Fruit fly (Drosophila melanogaster) whole organism, embryonic: ENCODE results near the gene CG15155.

ENCODE experiments used
- Antp ChIP-seq: fragments of 200-800 bp; sonication (Bioruptor generic); optimal IDR thresholded peaks from 3 replicates; lab custom pipeline; 2016; ENCODE audit warnings: missing biosample characterization, missing genetic modification characterization
- CG11085 ChIP-seq: fragments of 200-800 bp; sonication (Bioruptor generic); IDR thresholded peaks from 2 replicates; pipeline ENCODE4 v1.3.6; 2022; ENCODE audit warnings: missing biosample characterization, missing genetic modification characterization
- CG14667 ChIP-seq: fragments of 200-800 bp; sonication (Bioruptor generic); IDR thresholded peaks from 2 replicates; pipeline ENCODE4 v1.3.6; 2022; ENCODE audit warnings: missing biosample characterization, missing genetic modification characterization
- CG15696 ChIP-seq: fragments of 200-800 bp; sonication (Bioruptor generic); optimal IDR thresholded peaks from 2 replicates; lab custom pipeline; 2019; ENCODE audit warnings: missing biosample characterization, mild to moderate bottlenecking, missing genetic modification characterization, moderate library complexity
- CG1602 ChIP-seq: fragments of 200-800 bp; sonication (Bioruptor generic); optimal IDR thresholded peaks from 3 replicates; lab custom pipeline; 2016; ENCODE audit warnings: missing biosample characterization, missing genetic modification characterization
- CG16779 ChIP-seq: fragments of 200-800 bp; sonication (Bioruptor generic); IDR thresholded peaks from 2 replicates; pipeline ENCODE4 v1.3.6; 2022; ENCODE audit warnings: missing biosample characterization, missing genetic modification characterization
- CG2712 ChIP-seq: fragments of 200-800 bp; optimal IDR thresholded peaks from 3 replicates; lab custom pipeline; 2019; ENCODE audit warnings: missing biosample characterization, mild to moderate bottlenecking, missing genetic modification characterization, moderate library complexity
- CG2875 ChIP-seq: fragments of 200-800 bp; sonication (Bioruptor generic); optimal IDR thresholded peaks from 2 replicates; lab custom pipeline; 2017; ENCODE audit warnings: missing biosample characterization, mild to moderate bottlenecking, missing genetic modification characterization, missing genetic modification reagents
- CG34422 ChIP-seq: fragments of 200-800 bp; sonication (Bioruptor generic); IDR thresholded peaks from 3 replicates; pipeline ENCODE4 v1.3.6; 2022; ENCODE audit warnings: missing biosample characterization, missing genetic modification characterization
- CG3838 ChIP-seq: fragments of 200-800 bp; sonication (Bioruptor generic); optimal IDR thresholded peaks from 3 replicates; lab custom pipeline; 2016; ENCODE audit warnings: missing biosample characterization, missing genetic modification characterization
- CG4730 ChIP-seq: fragments of 200-800 bp; sonication (Bioruptor generic); IDR thresholded peaks from 2 replicates; pipeline ENCODE4 v1.3.6; 2022; ENCODE audit warnings: missing biosample characterization, missing genetic modification characterization
- CG7745 ChIP-seq: fragments of 200-800 bp; sonication (Bioruptor generic); optimal IDR thresholded peaks from 2 replicates; lab custom pipeline; 2018; ENCODE audit warnings: missing biosample characterization, mild to moderate bottlenecking, missing genetic modification characterization, moderate library complexity
- CG9437 ChIP-seq: fragments of 200-800 bp; sonication (Bioruptor generic); optimal IDR thresholded peaks from 2 replicates; lab custom pipeline; 2018; ENCODE audit warnings: missing biosample characterization, mild to moderate bottlenecking, missing genetic modification characterization
- CG9727 ChIP-seq: fragments of 200-800 bp; sonication (Bioruptor generic); optimal IDR thresholded peaks from 3 replicates; lab custom pipeline; 2017; ENCODE audit warnings: missing biosample characterization, mild to moderate bottlenecking, missing genetic modification characterization
- CG9876 ChIP-seq: fragments of 200-800 bp; sonication (Bioruptor generic); optimal IDR thresholded peaks from 2 replicates; lab custom pipeline; 2016; ENCODE audit warnings: missing biosample characterization, missing genetic modification characterization
- CTCF ChIP-seq: fragments of 200-800 bp; sonication (Bioruptor generic); optimal IDR thresholded peaks from 2 replicates; lab custom pipeline; 2017; ENCODE audit warnings: missing biosample characterization, mild to moderate bottlenecking, missing genetic modification characterization, moderate library complexity
- Camta ChIP-seq: fragments of 200-800 bp; sonication (Bioruptor generic); optimal IDR thresholded peaks from 2 replicates; lab custom pipeline; 2016; ENCODE audit warnings: missing biosample characterization, missing genetic modification characterization
- Drgx ChIP-seq: fragments of 200-800 bp; sonication (Bioruptor generic); IDR thresholded peaks from 2 replicates; pipeline ENCODE4 v1.3.6; 2022; ENCODE audit warnings: missing biosample characterization, missing genetic modification characterization
- E2f1 ChIP-seq: fragments of 200-800 bp; sonication (Bioruptor generic); IDR thresholded peaks from 2 replicates; pipeline ENCODE4 v1.3.6; 2022; ENCODE audit warnings: missing biosample characterization, missing genetic modification characterization
- Ets97D ChIP-seq: fragments of 200-800 bp; sonication (Bioruptor generic); optimal IDR thresholded peaks from 3 replicates; lab custom pipeline; 2016; ENCODE audit warnings: missing biosample characterization, missing genetic modification characterization
- Fer2 ChIP-seq: fragments of 200-800 bp; sonication (Bioruptor generic); optimal IDR thresholded peaks from 2 replicates; lab custom pipeline; 2018; ENCODE audit warnings: missing biosample characterization, mild to moderate bottlenecking, missing genetic modification characterization, moderate library complexity
- HHEX ChIP-seq: fragments of 200-800 bp; sonication (Bioruptor generic); optimal IDR thresholded peaks from 3 replicates; lab custom pipeline; 2017; ENCODE audit warnings: missing biosample characterization, mild to moderate bottlenecking, missing genetic modification characterization, missing genetic modification reagents
- MTF-1 ChIP-seq: fragments of 200-800 bp; sonication (Bioruptor generic); optimal IDR thresholded peaks from 2 replicates; lab custom pipeline; 2018; ENCODE audit warnings: missing biosample characterization, mild to moderate bottlenecking, missing genetic modification characterization, borderline replicate concordance
- Mrtf ChIP-seq: fragments of 200-800 bp; sonication (Bioruptor generic); IDR thresholded peaks from 3 replicates; pipeline ENCODE4 v1.3.6; 2022; ENCODE audit warnings: missing biosample characterization, missing genetic modification characterization
- NC2β ChIP-seq: fragments of 200-800 bp; sonication (Bioruptor generic); optimal IDR thresholded peaks from 2 replicates; lab custom pipeline; 2016; ENCODE audit warnings: missing biosample characterization, missing genetic modification characterization
- Sox102F ChIP-seq: fragments of 200-800 bp; sonication (Bioruptor generic); optimal IDR thresholded peaks from 2 replicates; lab custom pipeline; 2018; ENCODE audit warnings: missing biosample characterization, mild to moderate bottlenecking, missing genetic modification characterization, moderate library complexity
- Trl ChIP-seq, 3 experiments: fragments of >200 bp in 2 of 3; fragments of 200-800 bp in 1 of 3; sonication (Bioruptor generic) in 1 of 3; optimal IDR thresholded peaks; 2 replicates in 1 of 3; 3 replicates in 2 of 3; lab custom pipeline; 2016 to 2017; ENCODE audit warnings: missing biosample characterization in 1 of 3, missing genetic modification characterization in 1 of 3
- chif ChIP-seq, 2 experiments: fragments of 200-800 bp; sonication (Bioruptor generic); optimal IDR thresholded peaks; 3 replicates each; lab custom pipeline; 2016; ENCODE audit warnings: missing biosample characterization in 2 of 2, missing genetic modification characterization in 2 of 2
- chm ChIP-seq: fragments of 200-800 bp; sonication (Bioruptor generic); IDR thresholded peaks from 2 replicates; pipeline ENCODE4 v1.3.6; 2022; ENCODE audit warnings: missing biosample characterization, missing genetic modification characterization
- crp ChIP-seq, 2 experiments: fragments of 200-800 bp; sonication (Bioruptor generic); optimal IDR thresholded peaks; 2 replicates in 1 of 2; 3 replicates in 1 of 2; lab custom pipeline; 2017; ENCODE audit warnings: missing biosample characterization in 2 of 2, missing genetic modification characterization in 2 of 2, mild to moderate bottlenecking in 1 of 2, moderate library complexity in 1 of 2
- da ChIP-seq: fragments of 200-800 bp; sonication (Bioruptor generic); optimal IDR thresholded peaks from 2 replicates; lab custom pipeline; 2016; ENCODE audit warnings: missing biosample characterization, missing genetic modification characterization
- dan ChIP-seq: fragments of 200-800 bp; sonication (Bioruptor generic); IDR thresholded peaks from 2 replicates; pipeline ENCODE4 v1.3.6; 2022; ENCODE audit warnings: missing biosample characterization, missing genetic modification characterization
- dmrt99B ChIP-seq: fragments of 200-800 bp; sonication (Bioruptor generic); optimal IDR thresholded peaks from 2 replicates; lab custom pipeline; 2018; ENCODE audit warnings: missing biosample characterization, mild to moderate bottlenecking, missing genetic modification characterization, moderate library complexity
- ewg ChIP-seq: fragments of 200-800 bp; sonication (Bioruptor generic); optimal IDR thresholded peaks from 3 replicates; lab custom pipeline; 2017; ENCODE audit warnings: mild to moderate bottlenecking, missing biosample characterization, missing genetic modification reagents, missing genetic modification characterization
- gce ChIP-seq: fragments of 200-800 bp; sonication (Bioruptor generic); IDR thresholded peaks from 3 replicates; pipeline ENCODE4 v1.3.6; 2022; ENCODE audit warnings: missing biosample characterization, missing genetic modification characterization
- hb ChIP-seq: fragments of 200-800 bp; sonication (Bioruptor generic); IDR thresholded peaks from 3 replicates; pipeline ENCODE4 v1.3.6; 2022; ENCODE audit warnings: missing biosample characterization, missing genetic modification characterization; ENCODE audit not compliant: partially characterized antibody
- her ChIP-seq: fragments of 200-800 bp; sonication (Bioruptor generic); optimal IDR thresholded peaks from 2 replicates; lab custom pipeline; 2016; ENCODE audit warnings: missing biosample characterization, missing genetic modification characterization
- kah ChIP-seq: fragments of 200-800 bp; sonication (Bioruptor generic); optimal IDR thresholded peaks from 2 replicates; lab custom pipeline; 2018; ENCODE audit warnings: missing biosample characterization, mild to moderate bottlenecking, missing genetic modification characterization
- kay ChIP-seq: fragments of 200-800 bp; sonication (Bioruptor generic); optimal IDR thresholded peaks from 2 replicates; lab custom pipeline; 2016; ENCODE audit warnings: missing biosample characterization, missing genetic modification characterization
- p53 ChIP-seq: fragments of 200-800 bp; sonication (Bioruptor generic); optimal IDR thresholded peaks from 2 replicates; lab custom pipeline; 2016; ENCODE audit warnings: missing biosample characterization, missing genetic modification characterization
- pan ChIP-seq, 4 experiments: fragments of >200 bp in 3 of 4; fragments of 200-800 bp in 1 of 4; sonication (Bioruptor generic) in 1 of 4; optimal IDR thresholded peaks in 3 of 4; IDR thresholded peaks in 1 of 4; 2 replicates each; pipeline versions ENCODE4 v1.3.6 to Lab custom; 2017 to 2022; ENCODE audit warnings: missing biosample characterization in 2 of 4, missing genetic modification characterization in 2 of 4, mixed read lengths in 1 of 4
- pho ChIP-seq: fragments of 200-800 bp; sonication (Bioruptor generic); optimal IDR thresholded peaks from 2 replicates; lab custom pipeline; 2016; ENCODE audit warnings: missing biosample characterization, missing genetic modification characterization
- pum ChIP-seq: fragments of 200-800 bp; sonication (Bioruptor generic); optimal IDR thresholded peaks from 2 replicates; lab custom pipeline; 2016; ENCODE audit warnings: missing biosample characterization, missing genetic modification characterization
- ranshi ChIP-seq: fragments of 200-800 bp; sonication (Bioruptor generic); IDR thresholded peaks from 2 replicates; pipeline ENCODE4 v1.3.6; 2022; ENCODE audit warnings: missing biosample characterization, missing genetic modification characterization
- scrt ChIP-seq: fragments of 200-800 bp; sonication (Bioruptor generic); optimal IDR thresholded peaks from 2 replicates; lab custom pipeline; 2018; ENCODE audit warnings: missing biosample characterization, mild to moderate bottlenecking, missing genetic modification characterization, moderate library complexity
- slbo ChIP-seq: fragments of 200-800 bp; sonication (Bioruptor generic); IDR thresholded peaks from 2 replicates; pipeline ENCODE4 v1.3.6; 2022; ENCODE audit warnings: missing biosample characterization, missing genetic modification characterization
- tap ChIP-seq: fragments of 200-800 bp; optimal IDR thresholded peaks from 3 replicates; lab custom pipeline; 2019; ENCODE audit warnings: missing biosample characterization, mild to moderate bottlenecking, missing genetic modification characterization, moderate library complexity
- tin ChIP-seq: fragments of 200-800 bp; sonication (Bioruptor generic); optimal IDR thresholded peaks from 3 replicates; lab custom pipeline; 2016; ENCODE audit warnings: missing biosample characterization, missing genetic modification characterization
- ttk ChIP-seq: fragments of 200-800 bp; sonication (Bioruptor generic); IDR thresholded peaks from 2 replicates; pipeline ENCODE4 v2.1.2; 2022; ENCODE audit warnings: missing biosample characterization, missing genetic modification characterization

CG15155 gene

DNA sequence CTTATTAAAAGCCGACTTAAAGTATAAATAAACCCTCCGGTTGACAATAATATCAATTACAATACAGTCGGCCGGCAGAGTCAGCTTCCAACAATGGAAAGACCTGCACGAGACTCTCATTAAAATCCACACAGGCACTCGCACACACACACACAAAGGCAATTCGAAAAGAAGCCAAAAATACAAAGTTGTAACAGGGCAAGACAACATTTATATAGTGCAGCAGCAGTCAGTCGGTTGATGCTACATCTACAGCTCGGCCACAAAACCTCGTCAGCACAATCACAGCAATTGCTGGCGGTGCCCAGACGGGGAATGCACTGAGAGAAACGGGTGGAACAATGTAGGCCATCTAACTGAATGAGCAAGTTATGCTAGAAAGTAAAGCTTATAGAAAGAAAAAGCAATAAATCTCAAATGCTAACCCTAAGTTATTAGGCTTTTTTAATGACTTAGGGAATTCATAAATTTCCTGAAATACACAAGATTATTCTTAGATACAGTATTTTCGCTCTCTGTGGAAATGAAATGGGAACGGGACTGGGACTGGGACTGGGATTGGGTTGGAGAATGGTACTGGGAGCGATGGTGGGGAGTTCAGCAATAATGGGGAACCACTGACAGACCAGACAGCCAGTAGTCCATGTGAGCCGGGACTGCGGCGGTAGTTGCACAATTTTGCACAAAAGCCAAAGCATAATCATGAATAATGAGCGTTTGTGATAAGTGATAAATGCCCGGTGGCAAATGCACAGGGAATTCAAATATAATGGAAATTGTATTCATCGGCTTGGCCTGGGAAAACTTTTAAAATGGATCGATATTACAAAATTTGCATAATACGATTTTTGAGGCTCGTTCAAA is 33.1 kb upstream of the CG15155 start (continued):
- TF ChIP-seq p53: no peak
- peak; percentile 28 for TF ChIP-seq Camta (GFP tag; lab: Kevin White, UChicago)
- TF ChIP-seq Trl (optimal IDR thresholded peaks at IDR 0.05; lab: Kevin White, UChicago): no peak
- TF ChIP-seq Trl (GFP tag; optimal IDR thresholded peaks at IDR 0.05; lab: Kevin White, UChicago): peak; percentile 37
- no peak for TF ChIP-seq Fer2
- peak; percentile 48; the same call in 1 of the 2 replicates for TF ChIP-seq ttk
- TF ChIP-seq CG9727 (GFP tag; lab: Kevin White, UChicago): peak; percentile 35
- TF ChIP-seq Sox102F (GFP tag; lab: Kevin White, UChicago): peak; percentile 54
- no peak for TF ChIP-seq pan (optimal IDR thresholded peaks at IDR 0.05; lab: Kevin White, UChicago)
- TF ChIP-seq pan (GFP tag; optimal IDR thresholded peaks at IDR 0.05 in 1 of 2, IDR thresholded peaks at IDR 0.05 in 1 of 2): peak in 1 of 2 experiments; percentile 68
- TF ChIP-seq kah (GFP tag; lab: Kevin White, UChicago): no peak
- peak; percentile 17 for TF ChIP-seq pho (GFP tag; lab: Kevin White, UChicago)
- peak; percentile 55 for TF ChIP-seq CG2712 (tag; lab: Kevin White, UChicago)
- peak; percentile 70 for TF ChIP-seq dmrt99B (tag; lab: Kevin White, UChicago)
- TF ChIP-seq pum: peak; percentile 29
- peak; percentile 28 to 35 for TF ChIP-seq chif (GFP tag; optimal IDR thresholded peaks at IDR 0.05; lab: Kevin White, UChicago)
- TF ChIP-seq CTCF (GFP tag; lab: Kevin White, UChicago): no peak
- TF ChIP-seq CG3838: no peak
- no peak for TF ChIP-seq gce (GFP tag; lab: Robert Waterston, UW)
- 0 out of 3 replicates have a peak, but pooled peaks have one; percentile 28 for TF ChIP-seq Mrtf (GFP tag; lab: Robert Waterston, UW)
- TF ChIP-seq slbo (GFP tag; lab: Robert Waterston, UW): peak; percentile 56
- peak; percentile 48 for TF ChIP-seq CG14667 (GFP tag; lab: Robert Waterston, UW)
- TF ChIP-seq ewg (GFP tag; lab: Kevin White, UChicago): peak; percentile 7
- no peak for TF ChIP-seq crp (GFP tag; optimal IDR thresholded peaks at IDR 0.05; lab: Kevin White, UChicago)
- TF ChIP-seq NC2β (GFP tag; lab: Kevin White, UChicago): peak; percentile 6
- peak; percentile 16 for TF ChIP-seq MTF-1 (GFP tag; lab: Kevin White, UChicago)
- peak; percentile 12 for TF ChIP-seq CG2875 (GFP tag; lab: Kevin White, UChicago)
- no peak for TF ChIP-seq CG4730
- no peak for TF ChIP-seq CG7745 (tag; lab: Kevin White, UChicago)
- peak; percentile 61 for TF ChIP-seq Antp (GFP tag; lab: Kevin White, UChicago)
- no peak for TF ChIP-seq CG9876 (GFP tag; lab: Kevin White, UChicago)
- no peak for TF ChIP-seq E2f1
- peak; percentile 10 for TF ChIP-seq CG9437 (GFP tag; lab: Kevin White, UChicago)
- TF ChIP-seq CG34422: no peak
- TF ChIP-seq tin (GFP tag; lab: Kevin White, UChicago): peak; percentile 32
- TF ChIP-seq CG15696 (tag; lab: Kevin White, UChicago): no peak
- 0 out of 2 replicates have a peak, but pooled peaks have one; percentile 28 for TF ChIP-seq CG11085 (GFP tag; lab: Robert Waterston, UW)
- no peak for TF ChIP-seq hb
- peak; percentile 14 for TF ChIP-seq kay (GFP tag; lab: Kevin White, UChicago)
- no peak for TF ChIP-seq dan
- TF ChIP-seq tap (tag; lab: Kevin White, UChicago): peak; percentile 14
- TF ChIP-seq Ets97D (GFP tag; lab: Kevin White, UChicago): peak; percentile 14
- peak; percentile 27; the same call in 1 of the 2 replicates for TF ChIP-seq ranshi (GFP tag; lab: Robert Waterston, UW)
- TF ChIP-seq Drgx (GFP tag; lab: Robert Waterston, UW): peak; percentile 97
- TF ChIP-seq da: no peak
- no peak for TF ChIP-seq CG16779 (GFP tag; lab: Robert Waterston, UW)
- peak; percentile 48 for TF ChIP-seq HHEX (GFP tag; lab: Kevin White, UChicago)
- peak; percentile 17 for TF ChIP-seq scrt (GFP tag; lab: Kevin White, UChicago)
- TF ChIP-seq CG1602 (GFP tag; lab: Kevin White, UChicago): peak; percentile 26
- peak; percentile 55 for TF ChIP-seq her (GFP tag; lab: Kevin White, UChicago)
- TF ChIP-seq chm (GFP tag; lab: Robert Waterston, UW): no peak
